Fruit fly (Drosophila melanogaster): ENCODE measurements around the gene CG15167.

CG15167 gene

DNA sequence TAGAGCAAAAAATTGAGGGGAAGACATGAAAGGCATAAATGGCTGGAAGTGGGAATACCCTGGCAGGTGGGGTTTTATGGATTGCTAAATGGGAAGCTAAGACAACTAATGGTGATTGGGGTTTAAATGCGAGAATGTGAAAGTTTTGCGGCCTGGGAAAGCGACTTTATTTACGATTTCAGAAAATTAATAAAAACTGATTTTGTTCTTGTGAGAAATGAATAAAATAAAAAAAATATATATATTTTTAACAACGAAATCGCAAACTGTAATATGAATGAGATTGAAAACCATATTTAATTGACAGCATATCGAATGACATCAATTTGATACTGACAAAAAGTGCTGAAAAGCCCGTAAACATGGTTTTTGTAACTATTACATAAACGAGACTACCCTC, 11.2 kb downstream of the CG15167 start:
- TF ChIP-seq Myc (optimal IDR thresholded peaks at IDR 0.05) (no peak), h (optimal IDR thresholded peaks at IDR 0.05) (no peak)

dm6 chr2L:18752038-18752437, 11.9 kb downstream of the CG15167 start:
- TF ChIP-seq psq (optimal IDR thresholded peaks at IDR 0.05) (no peak), h (optimal IDR thresholded peaks at IDR 0.05) (no peak), insv (optimal IDR thresholded peaks at IDR 0.05) (no peak), Myc (optimal IDR thresholded peaks at IDR 0.05) (no peak), ttk (optimal IDR thresholded peaks at IDR 0.05) (no peak), Sin3A (optimal IDR thresholded peaks at IDR 0.05) (no peak)

dm6 chr2L:18752823-18753222, 12.7 kb downstream of the CG15167 start:
- TF ChIP-seq Myc (optimal IDR thresholded peaks at IDR 0.05) (no peak), psq (optimal IDR thresholded peaks at IDR 0.05) (no peak), Sin3A (optimal IDR thresholded peaks at IDR 0.05) (no peak), ttk (optimal IDR thresholded peaks at IDR 0.05) (no peak), insv (optimal IDR thresholded peaks at IDR 0.05) (no peak), h (optimal IDR thresholded peaks at IDR 0.05) (no peak)

dm6 chr2L:18753242-18753641, 13.1 kb downstream of the CG15167 start:
- TF ChIP-seq h (optimal IDR thresholded peaks at IDR 0.05) (no peak), Sin3A (optimal IDR thresholded peaks at IDR 0.05) (no peak), insv (optimal IDR thresholded peaks at IDR 0.05) (no peak), ttk (optimal IDR thresholded peaks at IDR 0.05) (no peak), psq (optimal IDR thresholded peaks at IDR 0.05) (no peak)

dm6 chr2L:18765760-18766159, 25.6 kb downstream of the CG15167 start:
- TF ChIP-seq insv (optimal IDR thresholded peaks at IDR 0.05) (no peak), h (optimal IDR thresholded peaks at IDR 0.05) (no peak), Myc (optimal IDR thresholded peaks at IDR 0.05) (no peak), Sin3A (optimal IDR thresholded peaks at IDR 0.05) (no peak), psq (optimal IDR thresholded peaks at IDR 0.05) (no peak), ttk (optimal IDR thresholded peaks at IDR 0.05) (no peak)

- TF ChIP-seq insv (optimal IDR thresholded peaks at IDR 0.05) (no peak), Sin3A (optimal IDR thresholded peaks at IDR 0.05) (no peak), ttk (optimal IDR thresholded peaks at IDR 0.05) (no peak), psq (optimal IDR thresholded peaks at IDR 0.05) (no peak), h (optimal IDR thresholded peaks at IDR 0.05) (no peak), Myc (optimal IDR thresholded peaks at IDR 0.05) (no peak)
Observed at dm6 chr2L:18767137-18767536, 27.0 kb downstream of the CG15167 start.

DNA sequence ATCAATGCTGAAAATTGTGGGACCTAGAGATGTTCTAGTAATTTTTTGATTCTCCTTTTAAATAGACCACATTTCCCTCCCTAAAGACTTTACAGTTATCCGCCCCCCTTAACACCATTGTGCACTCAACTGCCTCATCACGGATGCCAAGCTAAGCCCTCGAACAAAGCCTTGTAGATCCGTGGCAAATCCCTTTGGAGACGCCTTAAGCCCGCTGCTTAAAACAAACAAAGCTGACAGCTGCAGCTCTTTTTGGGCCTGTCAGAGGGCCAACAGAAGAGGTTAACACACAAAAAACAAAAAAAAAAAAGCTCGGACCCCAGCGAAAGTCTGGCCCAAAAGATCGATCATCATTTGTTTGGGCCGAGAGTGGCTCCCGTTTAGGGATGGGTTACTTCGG, 27.7 kb downstream of the CG15167 start:
- no peak for TF ChIP-seq ttk (optimal IDR thresholded peaks at IDR 0.05)
- TF ChIP-seq h (optimal IDR thresholded peaks at IDR 0.05), result no peak
- TF ChIP-seq insv (optimal IDR thresholded peaks at IDR 0.05), result no peak
- no peak for TF ChIP-seq psq (optimal IDR thresholded peaks at IDR 0.05)
- no peak for TF ChIP-seq Myc (optimal IDR thresholded peaks at IDR 0.05)
- no peak for TF ChIP-seq Sin3A (optimal IDR thresholded peaks at IDR 0.05)

DNA sequence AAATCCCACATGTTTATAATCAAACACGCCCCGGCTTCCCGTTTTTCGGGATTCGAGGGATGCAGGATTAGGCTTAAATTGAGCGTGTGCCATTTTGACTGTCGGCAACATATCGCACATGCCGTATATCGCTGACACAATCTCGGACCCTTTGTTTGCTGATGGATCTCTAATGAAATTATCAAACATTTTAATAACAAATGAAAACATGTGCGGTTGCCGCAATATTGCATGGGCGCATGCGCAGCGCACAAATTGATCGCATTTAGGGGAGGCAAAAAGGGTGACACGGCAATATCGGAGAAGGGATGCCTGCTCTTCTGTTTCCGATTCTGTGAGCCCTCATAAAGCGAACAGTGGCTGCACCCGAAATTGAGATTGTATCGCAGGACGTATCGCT, 35.1 kb downstream of the CG15167 start:
- TF ChIP-seq psq (optimal IDR thresholded peaks at IDR 0.05) (no peak), insv (optimal IDR thresholded peaks at IDR 0.05) (no peak), Myc (optimal IDR thresholded peaks at IDR 0.05) (no peak), h (optimal IDR thresholded peaks at IDR 0.05) (no peak), Sin3A (optimal IDR thresholded peaks at IDR 0.05) (no peak), ttk (optimal IDR thresholded peaks at IDR 0.05) (no peak)

DNA sequence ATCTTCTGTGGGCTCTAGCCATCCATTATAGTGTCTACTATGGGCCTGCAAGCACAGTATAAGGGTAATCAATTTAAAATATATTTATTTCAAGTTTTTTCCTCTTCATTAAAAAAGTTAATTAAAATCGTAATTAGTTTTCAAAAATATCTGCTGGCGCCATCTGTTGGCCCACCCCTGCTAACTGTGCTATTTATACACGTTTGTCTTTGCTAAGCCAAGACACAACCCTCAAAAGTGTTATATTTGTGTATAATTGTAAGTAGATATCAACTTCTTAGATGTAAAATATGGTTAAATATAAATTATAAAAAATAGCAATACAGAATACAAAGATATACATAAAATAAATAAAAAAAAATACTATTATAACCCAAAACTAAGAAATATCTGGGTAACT, 36.4 kb downstream of the CG15167 start:
- no peak for TF ChIP-seq psq (optimal IDR thresholded peaks at IDR 0.05)
- no peak for TF ChIP-seq h (optimal IDR thresholded peaks at IDR 0.05)
- no peak for TF ChIP-seq ttk (optimal IDR thresholded peaks at IDR 0.05)
- no peak for TF ChIP-seq Sin3A (optimal IDR thresholded peaks at IDR 0.05)
- no peak for TF ChIP-seq Myc (optimal IDR thresholded peaks at IDR 0.05)

DNA sequence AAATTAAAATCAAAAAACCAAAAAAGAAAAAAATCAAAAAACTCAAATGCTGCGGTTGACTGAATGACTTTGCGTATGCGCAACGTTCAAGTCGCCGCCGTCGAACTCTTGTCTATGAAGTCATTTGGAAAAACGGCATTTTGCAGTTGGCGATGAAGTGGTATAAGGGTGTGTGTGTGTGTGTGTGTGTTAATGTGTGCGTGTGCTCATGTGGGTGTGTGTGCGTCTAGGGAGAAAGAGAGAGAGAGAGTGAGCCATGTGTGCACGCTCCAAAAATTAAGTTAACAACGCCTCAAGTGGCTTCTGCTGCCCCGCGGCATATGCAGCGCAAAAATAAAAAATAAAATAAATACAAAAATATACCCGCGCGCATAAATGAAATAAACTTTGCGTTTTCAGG, 37.3 kb downstream of the CG15167 start:
- no peak for TF ChIP-seq Sin3A (optimal IDR thresholded peaks at IDR 0.05)
- no peak for TF ChIP-seq psq (optimal IDR thresholded peaks at IDR 0.05)
- TF ChIP-seq Myc (optimal IDR thresholded peaks at IDR 0.05), result no peak
- TF ChIP-seq ttk (optimal IDR thresholded peaks at IDR 0.05), result no peak
- no peak for TF ChIP-seq insv (optimal IDR thresholded peaks at IDR 0.05)
- no peak for TF ChIP-seq h (optimal IDR thresholded peaks at IDR 0.05)

DNA sequence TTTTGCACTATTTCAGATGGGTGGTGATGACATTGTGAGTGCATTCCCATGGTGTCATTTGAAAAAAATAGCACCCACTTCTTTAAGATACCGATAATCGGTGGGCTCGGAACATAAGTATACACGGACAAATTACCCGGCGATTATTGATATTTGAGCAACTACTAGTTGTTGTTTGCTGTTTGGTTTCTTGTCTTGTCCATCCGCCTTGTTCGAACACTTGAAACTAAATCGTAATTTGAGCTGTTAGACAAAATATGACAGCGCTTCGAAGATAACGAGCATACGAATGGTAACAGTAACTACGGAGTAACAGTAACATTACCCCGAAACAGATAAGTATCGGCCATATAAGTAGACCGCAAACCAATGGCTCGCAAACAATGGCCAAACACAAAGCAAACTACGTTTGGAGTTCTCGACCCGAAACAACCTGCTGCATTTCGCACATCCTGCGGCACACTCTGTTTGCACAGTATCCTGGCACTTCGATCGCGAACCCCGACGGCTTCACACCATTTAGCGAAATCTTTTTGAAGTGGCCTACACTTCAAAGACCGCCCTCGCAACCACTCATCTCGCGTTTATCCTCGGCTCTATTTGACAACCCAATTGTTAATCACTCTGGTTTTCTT, 40.9 kb downstream of the CG15167 start:
- TF ChIP-seq Myc (optimal IDR thresholded peaks at IDR 0.05) (no peak), Sin3A (optimal IDR thresholded peaks at IDR 0.05) (no peak), h (optimal IDR thresholded peaks at IDR 0.05) (no peak), psq (optimal IDR thresholded peaks at IDR 0.05) (no peak), insv (optimal IDR thresholded peaks at IDR 0.05) (no peak), ttk (optimal IDR thresholded peaks at IDR 0.05) (no peak)

DNA sequence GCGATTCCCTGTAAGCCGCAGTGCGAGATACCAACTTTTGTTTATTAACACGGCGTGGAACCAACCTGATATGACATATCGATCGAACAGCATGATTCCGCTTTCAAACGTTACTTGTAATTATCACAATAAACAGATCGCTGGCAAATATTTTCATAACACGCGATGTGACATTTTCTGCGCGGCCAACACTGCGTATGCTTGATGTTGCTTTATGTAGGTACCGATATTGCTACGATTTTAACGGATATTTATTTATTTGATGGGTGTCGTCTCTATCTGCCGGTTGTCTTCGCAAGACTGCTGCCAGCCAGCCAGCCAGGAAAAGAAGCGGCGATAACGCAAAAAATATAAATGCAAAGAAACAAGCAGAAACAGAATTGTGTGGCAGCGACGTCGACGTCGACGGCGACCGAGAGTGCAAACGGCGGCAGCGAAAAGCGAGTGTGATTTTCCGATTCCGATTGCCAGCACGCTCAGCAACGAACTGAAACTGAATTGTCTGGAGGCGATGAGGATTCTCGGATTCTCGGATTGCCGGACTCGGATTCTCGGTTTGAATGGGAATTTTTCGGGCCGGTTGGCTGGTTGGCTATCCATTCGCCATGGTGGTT, 42.2 kb downstream of the CG15167 start:
- TF ChIP-seq ttk (optimal IDR thresholded peaks at IDR 0.05) (no peak), h (optimal IDR thresholded peaks at IDR 0.05) (no peak), Sin3A (optimal IDR thresholded peaks at IDR 0.05) (no peak), psq (optimal IDR thresholded peaks at IDR 0.05) (no peak), Myc (optimal IDR thresholded peaks at IDR 0.05) (no peak), insv (optimal IDR thresholded peaks at IDR 0.05) (no peak)

DNA sequence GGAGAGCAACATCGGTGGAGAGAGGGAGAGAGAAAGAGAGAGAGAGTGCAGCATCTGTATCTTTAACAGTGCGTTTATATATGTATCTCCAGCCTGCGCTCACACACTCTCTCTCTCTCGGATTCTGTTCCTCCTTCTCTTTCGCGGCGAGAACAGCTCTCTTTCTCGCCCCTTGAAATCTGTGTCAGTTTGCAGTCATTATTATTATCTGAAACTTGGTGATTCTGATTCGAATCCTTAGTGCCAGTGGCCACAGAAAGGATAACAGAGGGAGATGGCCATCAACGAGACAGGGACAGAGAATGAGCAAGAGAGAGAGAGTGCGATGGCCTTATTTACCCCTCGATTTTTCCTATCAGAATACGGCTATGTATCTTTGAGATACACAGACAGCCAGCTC, 42.8 kb downstream of the CG15167 start:
- TF ChIP-seq ttk (optimal IDR thresholded peaks at IDR 0.05) (no peak), insv (optimal IDR thresholded peaks at IDR 0.05) (no peak), Myc (optimal IDR thresholded peaks at IDR 0.05) (no peak), psq (optimal IDR thresholded peaks at IDR 0.05) (no peak), h (optimal IDR thresholded peaks at IDR 0.05) (no peak), Sin3A (optimal IDR thresholded peaks at IDR 0.05) (no peak)
